Worm (Caenorhabditis elegans) whole organism, L1 larva: ENCODE data around the gene prx-10.

ENCODE experiments used
- C16A3.4 ChIP-seq: fragments of 150-350 bp; optimal IDR thresholded peaks from 2 replicates; lab custom pipeline; 2014; ENCODE audit warnings: missing biosample characterization, missing genetic modification characterization
- C34B4.2 ChIP-seq: sonication (generic microtip); optimal IDR thresholded peaks from 2 replicates; lab custom pipeline; 2017; ENCODE audit warnings: mild to moderate bottlenecking, missing genetic modification characterization, missing compliant biosample characterization
- aha-1 ChIP-seq: fragments of 150-350 bp; optimal IDR thresholded peaks from 2 replicates; lab custom pipeline; 2014; ENCODE audit warnings: missing biosample characterization, missing genetic modification characterization
- blmp-1 ChIP-seq: fragments of 150-350 bp; optimal IDR thresholded peaks from 2 replicates; lab custom pipeline; 2014; ENCODE audit warnings: missing biosample characterization, missing genetic modification characterization
- ceh-63 ChIP-seq: fragments of 200-800 bp; sonication (Bioruptor generic); optimal IDR thresholded peaks from 2 replicates; lab custom pipeline; 2018; ENCODE audit warnings: mild to moderate bottlenecking, missing genetic modification characterization, missing compliant biosample characterization
- ces-1 ChIP-seq: fragments of 150-350 bp; optimal IDR thresholded peaks from 2 replicates; lab custom pipeline; 2014; ENCODE audit warnings: missing biosample characterization, missing genetic modification reagents, missing genetic modification characterization
- dpl-1 ChIP-seq, 3 experiments: fragments of 150-350 bp in 2 of 3; sonication (generic microtip) in 1 of 3; optimal IDR thresholded peaks; 2 replicates each; lab custom pipeline; 2014 to 2017; ENCODE audit warnings: missing biosample characterization in 3 of 3, missing genetic modification characterization in 3 of 3, missing genetic modification reagents in 3 of 3
- egl-13 ChIP-seq: sonication (generic microtip); optimal IDR thresholded peaks from 2 replicates; lab custom pipeline; 2016; ENCODE audit warnings: missing genotype, missing genetic modification reagents, missing genetic modification characterization, missing compliant biosample characterization
- elt-3 ChIP-seq, 6 experiments: fragments of 150-350 bp in 1 of 6; sonication (generic microtip); optimal IDR thresholded peaks; 2 replicates each; lab custom pipeline; 2017 to 2018; ENCODE audit warnings: missing biosample characterization in 6 of 6, missing genetic modification characterization in 6 of 6, inconsistent platforms in 1 of 6
- ets-5 ChIP-seq: fragments of 200-800 bp; sonication (Bioruptor generic); IDR thresholded peaks from 2 replicates; pipeline ENCODE4 v1.3.6; 2022; ENCODE audit warnings: missing genetic modification characterization, missing compliant biosample characterization
- fos-1 ChIP-seq: fragments of 150-350 bp; optimal IDR thresholded peaks from 2 replicates; lab custom pipeline; 2014; ENCODE audit warnings: missing biosample characterization, missing genetic modification characterization
- hlh-17 ChIP-seq: fragments of 200-800 bp; sonication (Bioruptor generic); optimal IDR thresholded peaks from 2 replicates; lab custom pipeline; 2018; ENCODE audit warnings: missing genetic modification characterization, mild to moderate bottlenecking, missing compliant biosample characterization, moderate library complexity, borderline replicate concordance
- hlh-4 ChIP-seq: sonication (generic microtip); optimal IDR thresholded peaks from 2 replicates; lab custom pipeline; 2016; ENCODE audit warnings: mild to moderate bottlenecking, missing genetic modification characterization, missing compliant biosample characterization
- hpl-2 ChIP-seq: fragments of 150-350 bp; optimal IDR thresholded peaks from 2 replicates; lab custom pipeline; 2014; ENCODE audit warnings: missing biosample characterization, missing genetic modification reagents, missing genetic modification characterization
- isw-1 ChIP-seq: fragments of 200-800 bp; sonication (Bioruptor generic); IDR thresholded peaks from 2 replicates; pipeline ENCODE4 v1.3.6; 2022; ENCODE audit warnings: missing genetic modification characterization, missing compliant biosample characterization
- lin-14 ChIP-seq: fragments of 200-800 bp; sonication (Bioruptor generic); optimal IDR thresholded peaks from 2 replicates; lab custom pipeline; 2018; ENCODE audit warnings: mild to moderate bottlenecking, missing genetic modification characterization, moderate library complexity, missing compliant biosample characterization
- lin-15B ChIP-seq: fragments of 150-350 bp; sonication (generic microtip); optimal IDR thresholded peaks from 3 replicates; lab custom pipeline; 2014; ENCODE audit warnings: missing biosample characterization, missing genetic modification characterization
- lin-35 ChIP-seq, 2 experiments: fragments of 150-350 bp; optimal IDR thresholded peaks; 2 replicates each; lab custom pipeline; 2014; ENCODE audit warnings: missing biosample characterization in 2 of 2, missing genetic modification characterization in 2 of 2, missing genetic modification reagents in 2 of 2
- mab-9 ChIP-seq: fragments of 200-800 bp; sonication (Bioruptor generic); IDR thresholded peaks from 2 replicates; pipeline ENCODE4 v1.3.6; 2022; ENCODE audit warnings: missing genetic modification reagents, missing genetic modification characterization, missing compliant biosample characterization
- mdl-1 ChIP-seq, 2 experiments: fragments of 150-350 bp; optimal IDR thresholded peaks; 2 replicates each; lab custom pipeline; 2014 to 2017; ENCODE audit warnings: missing biosample characterization in 2 of 2, missing genetic modification characterization in 2 of 2, inconsistent platforms in 1 of 2
- mep-1 ChIP-seq: fragments of 150-350 bp; optimal IDR thresholded peaks from 2 replicates; lab custom pipeline; 2014; ENCODE audit warnings: missing biosample characterization, missing genetic modification characterization
- nhr-19 ChIP-seq: fragments of 200-800 bp; sonication (Bioruptor generic); conservative IDR thresholded peaks from 2 replicates; pipeline ENCODE4 v1.3.6; 2022; ENCODE audit warnings: missing genetic modification characterization, missing compliant biosample characterization
- nhr-20 ChIP-seq: sonication (generic microtip); optimal IDR thresholded peaks from 2 replicates; lab custom pipeline; 2016; ENCODE audit warnings: mild to moderate bottlenecking, missing genetic modification characterization, missing compliant biosample characterization
- nhr-237 ChIP-seq: fragments of 150-350 bp; optimal IDR thresholded peaks from 2 replicates; lab custom pipeline; 2014; ENCODE audit warnings: missing biosample characterization, missing genetic modification characterization
- nhr-47 ChIP-seq: sonication (generic microtip); optimal IDR thresholded peaks from 2 replicates; lab custom pipeline; 2016; ENCODE audit warnings: mild to moderate bottlenecking, missing genetic modification characterization, moderate library complexity, missing compliant biosample characterization
- nhr-71 ChIP-seq: sonication (generic microtip); optimal IDR thresholded peaks from 2 replicates; lab custom pipeline; 2016; ENCODE audit warnings: mild to moderate bottlenecking, missing genetic modification characterization, moderate library complexity, missing compliant biosample characterization
- nhr-76 ChIP-seq: sonication (generic microtip); optimal IDR thresholded peaks from 2 replicates; lab custom pipeline; 2017; ENCODE audit warnings: missing biosample characterization, missing genetic modification characterization
- nhr-77 ChIP-seq: fragments of 150-350 bp; optimal IDR thresholded peaks from 2 replicates; lab custom pipeline; 2014; ENCODE audit warnings: missing biosample characterization, missing genetic modification characterization
- nhr-90 ChIP-seq: sonication (generic microtip); optimal IDR thresholded peaks from 2 replicates; lab custom pipeline; 2016; ENCODE audit warnings: mild to moderate bottlenecking, missing genetic modification characterization, missing compliant biosample characterization; ENCODE audit not compliant: poor library complexity
- pax-3 ChIP-seq: fragments of 200-800 bp; sonication (Bioruptor generic); optimal IDR thresholded peaks from 2 replicates; lab custom pipeline; 2018; ENCODE audit warnings: mild to moderate bottlenecking, missing genetic modification characterization, moderate library complexity, missing compliant biosample characterization
- skn-1 ChIP-seq: fragments of 150-350 bp; optimal IDR thresholded peaks from 2 replicates; lab custom pipeline; 2014; ENCODE audit warnings: missing biosample characterization, missing genetic modification characterization
- snpc-4 ChIP-seq: fragments of 150-350 bp; optimal IDR thresholded peaks from 2 replicates; lab custom pipeline; 2014; ENCODE audit warnings: missing biosample characterization, missing genetic modification characterization
- sptf-1 ChIP-seq: fragments of 150-350 bp; optimal IDR thresholded peaks from 2 replicates; lab custom pipeline; 2014; ENCODE audit warnings: missing biosample characterization, missing genetic modification characterization
- sup-37 ChIP-seq: fragments of 200-800 bp; sonication (Bioruptor generic); optimal IDR thresholded peaks from 2 replicates; lab custom pipeline; 2018; ENCODE audit warnings: mild to moderate bottlenecking, missing genetic modification characterization, missing compliant biosample characterization
- swsn-7 ChIP-seq: sonication (generic microtip); optimal IDR thresholded peaks from 2 replicates; lab custom pipeline; 2016; ENCODE audit warnings: missing genetic modification characterization, missing compliant biosample characterization
- tbx-2 ChIP-seq: sonication (generic microtip); optimal IDR thresholded peaks from 2 replicates; lab custom pipeline; 2016; ENCODE audit warnings: missing genetic modification characterization, missing compliant biosample characterization
- tlp-1 ChIP-seq: fragments of 150-350 bp; optimal IDR thresholded peaks from 2 replicates; lab custom pipeline; 2014; ENCODE audit warnings: missing biosample characterization, missing genetic modification characterization
- unc-130 ChIP-seq: fragments of 150-350 bp; optimal IDR thresholded peaks from 2 replicates; lab custom pipeline; 2017; ENCODE audit warnings: missing biosample characterization, missing genetic modification characterization, inconsistent platforms
- unc-30 ChIP-seq: sonication (generic microtip); optimal IDR thresholded peaks from 2 replicates; lab custom pipeline; 2017; ENCODE audit warnings: missing biosample characterization, missing genetic modification characterization
- unc-98 ChIP-seq: fragments of 200-800 bp; sonication (Bioruptor generic); IDR thresholded peaks from 2 replicates; pipeline ENCODE4 v1.3.6; 2022; ENCODE audit warnings: missing genetic modification characterization, missing compliant biosample characterization
- vab-15 ChIP-seq: sonication (generic microtip); optimal IDR thresholded peaks from 2 replicates; lab custom pipeline; 2017; ENCODE audit warnings: missing genotype, mild to moderate bottlenecking, missing genetic modification characterization, missing compliant biosample characterization
- xbp-1 ChIP-seq: sonication (generic microtip); optimal IDR thresholded peaks from 2 replicates; lab custom pipeline; 2016; ENCODE audit warnings: missing genetic modification characterization, missing compliant biosample characterization
- zag-1 ChIP-seq: fragments of 150-350 bp; optimal IDR thresholded peaks from 2 replicates; lab custom pipeline; 2014; ENCODE audit warnings: missing biosample characterization, missing genetic modification characterization
- ztf-4 ChIP-seq: fragments of 150-350 bp; optimal IDR thresholded peaks from 2 replicates; lab custom pipeline; 2014; ENCODE audit warnings: missing biosample characterization, missing genetic modification characterization

The prx-10 gene

ce11 chrIII:5280228-5280627 lies 44.0 kb downstream of the prx-10 start (continued):
- peak in 1 of 3 experiments; percentile 20 for TF ChIP-seq dpl-1 (GFP tag; optimal IDR thresholded peaks at IDR 0.05; lab: Kevin White, UChicago)
- TF ChIP-seq nhr-237: no peak
- peak; percentile 32 for TF ChIP-seq nhr-71 (tag; lab: Kevin White, UChicago)
- TF ChIP-seq unc-30 (tag; lab: Kevin White, UChicago): no peak
- TF ChIP-seq lin-14 (GFP tag; lab: Kevin White, UChicago): peak; percentile 77
- peak in 1 of 2 experiments; percentile 26 for TF ChIP-seq lin-35 (GFP tag; optimal IDR thresholded peaks at IDR 0.05; lab: Kevin White, UChicago)
- TF ChIP-seq sptf-1 (tag; lab: Kevin White, UChicago): no peak
- TF ChIP-seq nhr-76 (tag; lab: Kevin White, UChicago): no peak
- TF ChIP-seq zag-1 (tag; lab: Kevin White, UChicago): no peak
- no peak for TF ChIP-seq blmp-1 (tag; lab: Kevin White, UChicago)
- TF ChIP-seq hlh-4 (tag; lab: Kevin White, UChicago): no peak
- TF ChIP-seq nhr-19 (GFP tag; lab: Robert Waterston, UW): peak; percentile 59
- TF ChIP-seq unc-98: no peak
- TF ChIP-seq, all 84 proteins: peak for 12

- TF ChIP-seq egl-13 (no peak), C34B4.2 (tag; lab: Kevin White, UChicago) (no peak), nhr-47 (tag; lab: Kevin White, UChicago) (no peak), aha-1 (tag; lab: Kevin White, UChicago) (no peak), hpl-2 (GFP tag; lab: Kevin White, UChicago) (no peak), tbx-2 (tag; lab: Kevin White, UChicago) (no peak)
Observed at ce11 chrIII:5285484-5285883, 49.3 kb downstream of the prx-10 start.

DNA sequence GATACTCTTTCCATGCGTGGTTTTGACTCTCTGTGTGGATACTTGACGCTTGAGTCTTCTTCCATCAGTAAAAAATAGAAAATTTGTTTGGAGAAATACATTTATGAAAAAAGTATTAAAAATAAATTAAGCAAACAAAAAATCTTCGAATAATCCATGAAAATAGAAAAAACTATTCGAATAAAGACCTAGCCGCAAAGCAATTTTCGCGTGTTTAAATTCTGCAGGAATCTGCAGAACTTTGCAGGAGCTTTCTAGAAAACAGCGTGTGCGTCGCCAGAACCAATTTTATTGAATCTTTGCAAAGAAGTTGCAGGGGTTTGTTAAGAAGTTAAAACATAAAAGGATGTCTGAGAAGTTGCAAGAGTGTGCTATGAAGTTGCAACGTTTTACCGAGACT lies 50.0 kb downstream of the prx-10 start, which contains the start of gene ZC395.11:
Gene ZC395.11, minus strand, starts transcription at position 101 of the 400 bp plus-strand sequence.
- TF ChIP-seq ztf-4 (no peak), elt-3 (tag; optimal IDR thresholded peaks at IDR 0.05; lab: Kevin White, UChicago) (no peak), vab-15 (tag; lab: Kevin White, UChicago) (no peak), sup-37 (GFP tag; lab: Kevin White, UChicago) (no peak), ets-5 (GFP tag; lab: Robert Waterston, UW) (no peak), fos-1 (no peak), ces-1 (no peak), skn-1 (no peak), nhr-76 (tag; lab: Kevin White, UChicago) (no peak), snpc-4 (no peak), nhr-77 (tag; lab: Kevin White, UChicago) (no peak), isw-1 (GFP tag; lab: Robert Waterston, UW) (no peak), pax-3 (tag; lab: Kevin White, UChicago) (no peak), lin-14 (GFP tag; lab: Kevin White, UChicago) (no peak), swsn-7 (no peak), hlh-4 (tag; lab: Kevin White, UChicago) (no peak), mab-9 (no peak), C16A3.4 (tag; lab: Kevin White, UChicago) (no peak)

- TF ChIP-seq ets-5 (GFP tag; lab: Robert Waterston, UW) (no peak), nhr-20 (no peak), nhr-47 (tag; lab: Kevin White, UChicago) (no peak), xbp-1 (no peak), ceh-63 (GFP tag; lab: Kevin White, UChicago) (no peak), mep-1 (tag; lab: Kevin White, UChicago) (no peak), snpc-4 (no peak), lin-15B (tag; lab: Kevin White, UChicago) (no peak), nhr-90 (tag; lab: Kevin White, UChicago) (no peak), mdl-1 (tag; optimal IDR thresholded peaks at IDR 0.05; lab: Kevin White, UChicago) (no peak), egl-13 (no peak), sup-37 (GFP tag; lab: Kevin White, UChicago) (no peak), skn-1 (no peak), tlp-1 (tag; lab: Kevin White, UChicago) (no peak), unc-130 (tag; lab: Kevin White, UChicago) (no peak), hlh-17 (no peak)
Observed at ce11 chrIII:5287877-5288276, 51.7 kb downstream of the prx-10 start, which contains the start of gene T15B12.1. TSS of gene T15B12.1 (plus strand) at chrIII:5288177.
